Worm (Caenorhabditis elegans): ENCODE data around the gene Y49F6C.2.

Gene Y49F6C.2

ce11 chrII:3399212-3399611 lies 20.8 kb downstream of the Y49F6C.2 start, which contains the start of gene nep-9:
Gene nep-9, minus strand, starts transcription at chrII:3399312.
- TF ChIP-seq pha-4 (GFP tag; IDR thresholded peaks at IDR 0.05) = no peak
- TF ChIP-seq pha-4 (tag; optimal IDR thresholded peaks at IDR 0.05) = no peak
- peak; percentile 24 for TF ChIP-seq aha-1 (tag)
- no peak for TF ChIP-seq nhr-237 (tag; optimal IDR thresholded peaks at IDR 0.05)

ce11 chrII:3402854-3403253 lies 24.5 kb downstream of the Y49F6C.2 start, which contains the start of gene nep-10:
Gene nep-10, minus strand, starts transcription at chrII:3402954.
- TF ChIP-seq mep-1 (tag; optimal IDR thresholded peaks at IDR 0.05) = no peak
- TF ChIP-seq mxl-3 (GFP tag; optimal IDR thresholded peaks at IDR 0.05) = no peak

ce11 chrII:3403535-3403934 lies 25.2 kb downstream of the Y49F6C.2 start, which contains the start of gene nep-8:
Gene nep-8, plus strand, starts transcription at chrII:3403835.
- TF ChIP-seq daf-16 (GFP tag; optimal IDR thresholded peaks at IDR 0.05) (no peak), daf-16 (tag; optimal IDR thresholded peaks at IDR 0.05) (no peak), nhr-11 (tag; optimal IDR thresholded peaks at IDR 0.05) (no peak), vab-7 (GFP tag; IDR thresholded peaks at IDR 0.05) (no peak), egl-27 (tag; optimal IDR thresholded peaks at IDR 0.05) (no peak), nhr-76 (tag; optimal IDR thresholded peaks at IDR 0.05) (no peak), nhr-111 (GFP tag; optimal IDR thresholded peaks at IDR 0.05) (no peak), dpl-1 (GFP tag; optimal IDR thresholded peaks at IDR 0.05) (no peak), nhr-6 (tag; optimal IDR thresholded peaks at IDR 0.05) (no peak), nhr-48 (tag; optimal IDR thresholded peaks at IDR 0.05) (no peak), F44E2.7 (GFP tag; IDR thresholded peaks at IDR 0.05) (no peak)

DNA sequence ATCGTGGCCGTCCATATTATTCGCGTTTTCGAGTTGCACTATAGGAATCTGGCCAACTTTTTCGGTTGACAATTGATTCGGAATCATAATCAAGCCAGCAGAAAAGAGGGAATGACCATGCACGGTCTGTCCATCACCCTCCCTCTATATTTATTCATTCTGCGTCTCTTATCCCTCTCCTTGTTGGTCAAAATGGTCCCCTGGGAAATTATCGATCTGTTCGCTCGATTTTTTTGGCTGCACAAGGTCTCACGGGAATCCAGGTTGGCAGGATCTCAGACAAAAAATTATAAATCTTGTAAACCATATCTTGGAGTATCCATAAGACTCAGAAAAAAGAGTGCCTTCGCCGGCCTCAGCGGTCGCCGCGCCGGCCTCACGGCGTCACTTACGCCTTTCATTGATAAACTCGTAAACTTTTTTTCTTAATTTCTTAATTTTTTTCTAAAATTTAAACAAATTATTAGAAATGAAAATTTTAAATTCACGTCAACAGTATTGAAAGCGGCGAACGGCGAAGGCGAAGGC lies 36.1 kb downstream of the Y49F6C.2 start, which contains the start of the genes F18A12.7 and F18A12.2:
Gene F18A12.7, minus strand, starts transcription at position 101 of the 528 bp plus-strand sequence.
Gene F18A12.2, plus strand, starts transcription at position 478 of the 528 bp plus-strand sequence.
- no peak for TF ChIP-seq lin-29 (GFP tag; IDR thresholded peaks at IDR 0.05)

- no peak for TF ChIP-seq tra-1 (GFP tag; IDR thresholded peaks at IDR 0.05)
- TF ChIP-seq egl-27 (tag; optimal IDR thresholded peaks at IDR 0.05) = no peak
- TF ChIP-seq fkh-10 (GFP tag; optimal IDR thresholded peaks at IDR 0.05) = no peak
- no peak for TF ChIP-seq ZK337.2 (GFP tag; IDR thresholded peaks at IDR 0.05)
- TF ChIP-seq nhr-77 (tag; optimal IDR thresholded peaks at IDR 0.05) = no peak
- no peak for TF ChIP-seq nhr-10 (tag; optimal IDR thresholded peaks at IDR 0.05)
- no peak for TF ChIP-seq daf-16 (GFP tag; optimal IDR thresholded peaks at IDR 0.05)
- TF ChIP-seq daf-16 (tag; optimal IDR thresholded peaks at IDR 0.05) = no peak
- TF ChIP-seq hmg-1.1 (GFP tag; IDR thresholded peaks at IDR 0.05) = no peak
- TF ChIP-seq ceh-62 (tag; optimal IDR thresholded peaks at IDR 0.05) = no peak
- TF ChIP-seq nhr-111 (GFP tag; optimal IDR thresholded peaks at IDR 0.05) = no peak
- no peak for TF ChIP-seq R02D3.7 (tag; optimal IDR thresholded peaks at IDR 0.05)
These were observed 38.2 kb downstream of the Y49F6C.2 start, which contains the start of gene nep-6 for ce11 chrII:3416528-3416927. Gene nep-6, plus strand, starts transcription at chrII:3416828.

- TF ChIP-seq duxl-1 (tag; optimal IDR thresholded peaks at IDR 0.05; ENCODE audit: poor library complexity) (peak; percentile 80), dmd-9 (GFP tag; IDR thresholded peaks at IDR 0.05) (no peak), egl-27 (tag; optimal IDR thresholded peaks at IDR 0.05) (no peak), zfp-2 (tag; optimal IDR thresholded peaks at IDR 0.05) (no peak)
These were observed 44.6 kb downstream of the Y49F6C.2 start for ce11 chrII:3422938-3423337.

DNA sequence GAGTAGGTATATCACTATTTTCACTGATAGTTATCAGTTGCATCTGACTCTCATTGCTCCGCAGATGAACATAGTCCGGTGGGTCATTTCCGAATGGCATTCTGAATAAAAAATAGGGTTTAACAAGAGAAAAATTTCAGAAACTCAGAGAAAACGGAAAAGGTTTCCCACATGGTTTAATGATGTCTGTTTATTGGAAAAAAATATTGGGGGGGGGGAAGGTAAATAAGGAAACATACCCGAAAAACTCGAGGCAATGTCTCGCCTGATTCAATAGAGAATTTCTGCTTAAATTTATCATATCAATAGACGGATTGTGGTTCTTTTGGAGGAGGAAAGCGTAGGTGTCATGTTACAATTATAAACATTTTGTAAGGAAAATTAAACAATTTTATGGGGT lies 47.1 kb downstream of the Y49F6C.2 start, which contains the start of gene nep-11:
Gene nep-11, minus strand, starts transcription at position 101 of the 400 bp plus-strand sequence.
- no peak for TF ChIP-seq F44E2.7 (GFP tag; IDR thresholded peaks at IDR 0.05)
- no peak for TF ChIP-seq lin-38 (GFP tag; IDR thresholded peaks at IDR 0.05)
- TF ChIP-seq hlh-30 (tag; optimal IDR thresholded peaks at IDR 0.05; ENCODE audit: insufficient read depth) = no peak
- TF ChIP-seq dve-1 (tag; optimal IDR thresholded peaks at IDR 0.05; ENCODE audit: insufficient read depth) = no peak
- TF ChIP-seq skn-1 (tag; optimal IDR thresholded peaks at IDR 0.05) = no peak
- TF ChIP-seq F26F4.8 (GFP tag; conservative IDR thresholded peaks at IDR 0.05) = no peak
- TF ChIP-seq daf-19 (GFP tag; conservative IDR thresholded peaks at IDR 0.05) = no peak

All from whole organism, L4 larva.